Fruit fly (Drosophila melanogaster): ENCODE data around the gene IP3K2.

Gene IP3K2

DNA sequence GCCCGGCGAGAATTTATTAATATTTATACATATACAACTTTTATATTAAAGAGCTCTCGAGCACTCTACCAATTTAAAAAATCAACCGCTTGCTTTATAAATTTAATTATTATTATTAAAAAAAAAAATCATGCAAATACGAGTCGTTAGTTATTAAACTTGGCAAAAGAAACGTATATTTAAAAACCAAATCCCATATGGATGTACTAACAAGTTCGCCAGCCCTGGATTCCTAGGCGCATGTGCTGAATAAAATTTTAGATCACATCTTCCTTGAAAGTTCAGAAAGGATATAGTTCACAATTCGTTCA lies 44.7 kb upstream of the IP3K2 start, which contains the start of gene comt (continued):
- no peak for TF ChIP-seq CG3847 (GFP tag; IDR thresholded peaks at IDR 0.05)
- peak; percentile 26 for TF ChIP-seq Chrac-16 (GFP tag; optimal IDR thresholded peaks at IDR 0.05)
- TF ChIP-seq H2.0 (GFP tag; IDR thresholded peaks at IDR 0.05) = peak; percentile 43; the same call in 1 of the 2 replicates
- TF ChIP-seq mam (GFP tag; optimal IDR thresholded peaks at IDR 0.05) = no peak
- TF ChIP-seq CG10321 (GFP tag; IDR thresholded peaks at IDR 0.05) = no peak
- TF ChIP-seq nmo (GFP tag; optimal IDR thresholded peaks at IDR 0.05) = peak; percentile 79
- TF ChIP-seq dati (GFP tag; IDR thresholded peaks at IDR 0.05) = no peak
- TF ChIP-seq Hey (tag; optimal IDR thresholded peaks at IDR 0.05) = no peak
- TF ChIP-seq ara (GFP tag; IDR thresholded peaks at IDR 0.05) = peak; percentile 63; the same call in 1 of the 2 replicates
- no peak for TF ChIP-seq Dfd (GFP tag; optimal IDR thresholded peaks at IDR 0.05)
- no peak for TF ChIP-seq CG6654 (GFP tag; optimal IDR thresholded peaks at IDR 0.05)
- TF ChIP-seq Fer1 (GFP tag; optimal IDR thresholded peaks at IDR 0.05) = peak; percentile 68
- TF ChIP-seq Asciz (GFP tag; optimal IDR thresholded peaks at IDR 0.05) = no peak
- no peak for TF ChIP-seq CG3838 (GFP tag; optimal IDR thresholded peaks at IDR 0.05)
- TF ChIP-seq CG15479 (GFP tag; optimal IDR thresholded peaks at IDR 0.05) = no peak
- peak; percentile 46; the same call in 2 of the 3 replicates for TF ChIP-seq H15 (GFP tag; IDR thresholded peaks at IDR 0.05)
- TF ChIP-seq Ets97D (GFP tag; optimal IDR thresholded peaks at IDR 0.05) = no peak
- TF ChIP-seq row (GFP tag; IDR thresholded peaks at IDR 0.05) = peak; percentile 61
- TF ChIP-seq lbe (GFP tag; optimal IDR thresholded peaks at IDR 0.05) = no peak
- TF ChIP-seq Med (GFP tag) = peak; percentile 74
- TF ChIP-seq her (GFP tag; optimal IDR thresholded peaks at IDR 0.05) = no peak
- no peak for TF ChIP-seq Atf3 (GFP tag; optimal IDR thresholded peaks at IDR 0.05)
- no peak for TF ChIP-seq abd-A (tag; optimal IDR thresholded peaks at IDR 0.05)
- TF ChIP-seq salm (tag; optimal IDR thresholded peaks at IDR 0.05) = no peak
- TF ChIP-seq CG15073 (GFP tag; optimal IDR thresholded peaks at IDR 0.05) = no peak
- no peak for TF ChIP-seq Mes4 (GFP tag; optimal IDR thresholded peaks at IDR 0.05)
- peak; percentile 64 for TF ChIP-seq CG4424 (GFP tag; optimal IDR thresholded peaks at IDR 0.05)
- no peak for TF ChIP-seq ac (GFP tag; optimal IDR thresholded peaks at IDR 0.05)
- TF ChIP-seq CG18599 (GFP tag; optimal IDR thresholded peaks at IDR 0.05) = no peak
- peak; percentile 75 for TF ChIP-seq CG18262 (tag; optimal IDR thresholded peaks at IDR 0.05)
- TF ChIP-seq zf30C (GFP tag; optimal IDR thresholded peaks at IDR 0.05) = no peak
- no peak for TF ChIP-seq CG12769 (tag; optimal IDR thresholded peaks at IDR 0.05)
- peak in 1 of 2 experiments; percentile 2 for TF ChIP-seq crp (GFP tag; optimal IDR thresholded peaks at IDR 0.05)
- no peak for TF ChIP-seq CG6765 (GFP tag; optimal IDR thresholded peaks at IDR 0.05)
- no peak for TF ChIP-seq Dad (GFP tag; optimal IDR thresholded peaks at IDR 0.05)
- TF ChIP-seq chinmo (GFP tag; IDR thresholded peaks at IDR 0.05; ENCODE audit: partially characterized antibody) = no peak
- peak; percentile 31 for TF ChIP-seq Six4 (GFP tag; optimal IDR thresholded peaks at IDR 0.05)
- no peak for TF ChIP-seq CG31365 (tag; optimal IDR thresholded peaks at IDR 0.05)
- TF ChIP-seq E2f1 (GFP tag; IDR thresholded peaks at IDR 0.05) = 0 out of 2 replicates have a peak, but pooled peaks have one; percentile 20
- no peak for TF ChIP-seq CG3163 (GFP tag; optimal IDR thresholded peaks at IDR 0.05)
- no peak for TF ChIP-seq cas (GFP tag; IDR thresholded peaks at IDR 0.05)
- TF ChIP-seq lilli (GFP tag; optimal IDR thresholded peaks at IDR 0.05) = peak; percentile 16
- no peak for TF ChIP-seq h (optimal IDR thresholded peaks at IDR 0.05)
- no peak for TF ChIP-seq CG32767 (GFP tag; IDR thresholded peaks at IDR 0.05)
- TF ChIP-seq CG18764 (GFP tag; optimal IDR thresholded peaks at IDR 0.05) = peak; percentile 12
- TF ChIP-seq Pdp1 (GFP tag; optimal IDR thresholded peaks at IDR 0.05) = no peak
- no peak for TF ChIP-seq Oaz (GFP tag; IDR thresholded peaks at IDR 0.05)
- 0 out of 2 replicates have a peak, but pooled peaks have one; percentile 33 for TF ChIP-seq CG32772 (GFP tag; IDR thresholded peaks at IDR 0.05)
- TF ChIP-seq Bteb2 (GFP tag; optimal IDR thresholded peaks at IDR 0.05) = no peak
- no peak; the same call in 2 of the 3 replicates for TF ChIP-seq so (GFP tag; IDR thresholded peaks at IDR 0.05)
- peak; percentile 31 for TF ChIP-seq CG1602 (GFP tag; optimal IDR thresholded peaks at IDR 0.05)
- TF ChIP-seq HHEX (GFP tag; optimal IDR thresholded peaks at IDR 0.05) = peak; percentile 43

Measured in whole organism, embryonic.